Worm (Caenorhabditis elegans) whole organism, young adult: Measurements from ENCODE around the gene Y22D7AL.11.
A peak's percentile ranks its signal among the peaks of the same experiment; 100 is the strongest.

Experiments used
- B0035.1 ChIP-seq: sonication (generic microtip); optimal IDR thresholded peaks from 2 replicates; lab custom pipeline; 2016; ENCODE audit warnings: missing genetic modification characterization, mild to moderate bottlenecking, missing compliant biosample characterization, missing genotype, missing genetic modification reagents
- C06A6.2 ChIP-seq: fragments of 200-800 bp; sonication (Bioruptor generic); conservative IDR thresholded peaks from 2 replicates; pipeline ENCODE4 v1.3.6; 2022; ENCODE audit warnings: missing genetic modification characterization, missing compliant biosample characterization
- D2030.7 ChIP-seq: fragments of 200-800 bp; sonication (Bioruptor generic); IDR thresholded peaks from 2 replicates; pipeline ENCODE4 v1.3.6; 2022; ENCODE audit warnings: missing genetic modification reagents, missing genetic modification characterization, missing compliant biosample characterization
- F10E7.11 ChIP-seq: sonication (generic microtip); optimal IDR thresholded peaks from 2 replicates; lab custom pipeline; 2017; ENCODE audit warnings: mild to moderate bottlenecking, missing genetic modification characterization, moderate library complexity, missing compliant biosample characterization
- F22D6.2 ChIP-seq: sonication (generic microtip); optimal IDR thresholded peaks from 2 replicates; lab custom pipeline; 2016; ENCODE audit warnings: mild to moderate bottlenecking, missing genetic modification characterization, missing compliant biosample characterization
- F55B11.4 ChIP-seq: sonication (generic microtip); optimal IDR thresholded peaks from 2 replicates; lab custom pipeline; 2016; ENCODE audit warnings: missing compliant biosample characterization, missing genetic modification characterization, borderline replicate concordance; ENCODE audit not compliant: insufficient read depth
- F57A8.1 ChIP-seq: fragments of 200-800 bp; sonication (Bioruptor generic); optimal IDR thresholded peaks from 2 replicates; lab custom pipeline; 2018; ENCODE audit warnings: mild to moderate bottlenecking, missing genetic modification characterization, moderate library complexity, missing compliant biosample characterization
- Y53F4B.3 ChIP-seq: fragments of 200-800 bp; sonication (Bioruptor generic); IDR thresholded peaks from 2 replicates; pipeline ENCODE4 v1.3.6; 2022; ENCODE audit warnings: missing genetic modification reagents, missing genetic modification characterization, missing compliant biosample characterization
- Y67H2A.10 ChIP-seq: fragments of 200-800 bp; sonication (Bioruptor generic); conservative IDR thresholded peaks from 2 replicates; pipeline ENCODE4 v1.3.6; 2022; ENCODE audit warnings: missing genetic modification reagents, missing genetic modification characterization, missing compliant biosample characterization
- Y95B8A.8 ChIP-seq: fragments of 200-800 bp; sonication (Bioruptor generic); IDR thresholded peaks from 2 replicates; pipeline ENCODE4 v1.3.6; 2022; ENCODE audit warnings: missing genetic modification reagents, missing genetic modification characterization, missing compliant biosample characterization
- ZK185.1 ChIP-seq: sonication (generic microtip); optimal IDR thresholded peaks from 2 replicates; lab custom pipeline; 2016; ENCODE audit warnings: mild to moderate bottlenecking, missing genetic modification characterization, missing compliant biosample characterization; ENCODE audit not compliant: poor library complexity, severe bottlenecking
- aptf-2 ChIP-seq: fragments of 200-800 bp; sonication (Bioruptor generic); conservative IDR thresholded peaks from 2 replicates; pipeline ENCODE4 v1.3.6; 2022; ENCODE audit warnings: missing genetic modification reagents, missing genetic modification characterization, missing compliant biosample characterization
- attf-3 ChIP-seq: fragments of 200-800 bp; sonication (Bioruptor generic); conservative IDR thresholded peaks from 2 replicates; pipeline ENCODE4 v1.3.6; 2022; ENCODE audit warnings: missing genetic modification reagents, missing genetic modification characterization, missing compliant biosample characterization
- attf-5 ChIP-seq: fragments of 200-800 bp; sonication (Bioruptor generic); optimal IDR thresholded peaks from 2 replicates; lab custom pipeline; 2018; ENCODE audit warnings: mild to moderate bottlenecking, missing genetic modification characterization, missing compliant biosample characterization
- attf-6 ChIP-seq: fragments of 200-800 bp; sonication (Bioruptor generic); IDR thresholded peaks from 2 replicates; pipeline ENCODE4 v1.3.6; 2022; ENCODE audit warnings: missing genetic modification reagents, missing genetic modification characterization, missing compliant biosample characterization
- bed-2 ChIP-seq: fragments of 200-800 bp; sonication (Bioruptor generic); IDR thresholded peaks from 2 replicates; pipeline ENCODE4 v1.3.6; 2022; ENCODE audit warnings: missing genetic modification reagents, missing genetic modification characterization, missing compliant biosample characterization
- cebp-1 ChIP-seq, 2 experiments: fragments of 200-800 bp in 1 of 2; sonication (Bioruptor generic) in 1 of 2; sonication (generic microtip) in 1 of 2; IDR thresholded peaks in 1 of 2; optimal IDR thresholded peaks in 1 of 2; 2 replicates each; pipeline versions ENCODE4 v1.3.6 to Lab custom; 2017 to 2022; ENCODE audit warnings: missing compliant biosample characterization in 2 of 2, missing genetic modification characterization in 2 of 2, mild to moderate bottlenecking in 1 of 2, missing genetic modification reagents in 1 of 2, moderate library complexity in 1 of 2
- cebp-2 ChIP-seq: fragments of 200-800 bp; sonication (Bioruptor generic); IDR thresholded peaks from 2 replicates; pipeline ENCODE4 v1.3.6; 2022; ENCODE audit warnings: missing genetic modification characterization, missing compliant biosample characterization
- ceh-58 ChIP-seq: fragments of 200-800 bp; sonication (Bioruptor generic); IDR thresholded peaks from 2 replicates; pipeline ENCODE4 v1.3.6; 2022; ENCODE audit warnings: missing genetic modification characterization, missing compliant biosample characterization
- dpff-1 ChIP-seq: sonication (generic microtip); optimal IDR thresholded peaks from 2 replicates; lab custom pipeline; 2017; ENCODE audit warnings: mild to moderate bottlenecking, missing genetic modification characterization, missing compliant biosample characterization
- dpl-1 ChIP-seq: fragments of 150-350 bp; optimal IDR thresholded peaks from 2 replicates; lab custom pipeline; 2014; ENCODE audit warnings: missing biosample characterization, missing genetic modification reagents, missing genetic modification characterization
- egl-44 ChIP-seq: fragments of 200-800 bp; sonication (Bioruptor generic); IDR thresholded peaks from 2 replicates; pipeline ENCODE4 v1.3.6; 2022; ENCODE audit warnings: missing genetic modification reagents, missing genetic modification characterization, missing compliant biosample characterization
- ets-4 ChIP-seq: fragments of 200-800 bp; sonication (Bioruptor generic); optimal IDR thresholded peaks from 2 replicates; lab custom pipeline; 2018; ENCODE audit warnings: mild to moderate bottlenecking, missing genetic modification characterization, missing compliant biosample characterization
- gei-17 ChIP-seq: fragments of 200-800 bp; sonication (Bioruptor generic); optimal IDR thresholded peaks from 2 replicates; lab custom pipeline; 2018; ENCODE audit warnings: mild to moderate bottlenecking, missing genetic modification characterization, missing compliant biosample characterization
- hmg-1.2 ChIP-seq: fragments of 200-800 bp; sonication (Bioruptor generic); IDR thresholded peaks from 2 replicates; pipeline ENCODE4 v1.3.6; 2022; ENCODE audit warnings: missing genetic modification reagents, missing genetic modification characterization, missing compliant biosample characterization
- hrde-1 ChIP-seq: sonication (generic microtip); optimal IDR thresholded peaks from 2 replicates; lab custom pipeline; 2016; ENCODE audit warnings: missing genetic modification characterization, mild to moderate bottlenecking, missing compliant biosample characterization, moderate library complexity, missing genotype, missing genetic modification reagents, borderline replicate concordance
- hsf-1 ChIP-seq: fragments of 200-800 bp; sonication (Bioruptor generic); IDR thresholded peaks from 2 replicates; pipeline ENCODE4 v1.3.6; 2022; ENCODE audit warnings: missing genetic modification reagents, missing genetic modification characterization, missing compliant biosample characterization
- lag-1 ChIP-seq: fragments of 200-800 bp; sonication (Bioruptor generic); IDR thresholded peaks from 2 replicates; pipeline ENCODE4 v1.3.6; 2022; ENCODE audit warnings: missing genetic modification reagents, missing genetic modification characterization, missing compliant biosample characterization
- let-526 ChIP-seq: fragments of 200-800 bp; sonication (Bioruptor generic); IDR thresholded peaks from 2 replicates; pipeline ENCODE4 v1.3.6; 2022; ENCODE audit warnings: missing genetic modification reagents, missing genetic modification characterization, missing compliant biosample characterization
- let-607 ChIP-seq, 2 experiments: fragments of 200-800 bp in 1 of 2; sonication (Bioruptor generic) in 1 of 2; sonication (generic microtip) in 1 of 2; optimal IDR thresholded peaks; 2 replicates each; lab custom pipeline; 2016 to 2018; ENCODE audit warnings: mild to moderate bottlenecking in 2 of 2, missing compliant biosample characterization in 2 of 2, missing genetic modification characterization in 2 of 2, moderate library complexity in 2 of 2, missing genotype in 1 of 2
- lin-35 ChIP-seq, 3 experiments: fragments of 150-350 bp in 2 of 3; sonication (generic microtip) in 1 of 3; optimal IDR thresholded peaks; 2 replicates each; lab custom pipeline; 2014 to 2018; ENCODE audit warnings: missing biosample characterization in 3 of 3, missing genetic modification characterization in 3 of 3, missing genetic modification reagents in 3 of 3
- lin-40 ChIP-seq: sonication (generic microtip); optimal IDR thresholded peaks from 2 replicates; lab custom pipeline; 2016; ENCODE audit warnings: missing genetic modification characterization, mild to moderate bottlenecking, missing compliant biosample characterization, missing genotype, missing genetic modification reagents
- lin-54 ChIP-seq: fragments of 200-800 bp; sonication (Bioruptor generic); optimal IDR thresholded peaks from 2 replicates; lab custom pipeline; 2018; ENCODE audit warnings: mild to moderate bottlenecking, missing genetic modification characterization, missing compliant biosample characterization
- lsy-27 ChIP-seq: sonication (generic microtip); optimal IDR thresholded peaks from 2 replicates; lab custom pipeline; 2017; ENCODE audit warnings: missing genetic modification characterization, mild to moderate bottlenecking, missing compliant biosample characterization, antibody characterized with exemption, missing genotype, borderline replicate concordance; ENCODE audit not compliant: insufficient read depth
- madf-10 ChIP-seq: sonication (generic microtip); optimal IDR thresholded peaks from 2 replicates; lab custom pipeline; 2016; ENCODE audit warnings: mild to moderate bottlenecking, missing genetic modification characterization, missing compliant biosample characterization
- mxl-1 ChIP-seq: sonication (generic microtip); optimal IDR thresholded peaks from 2 replicates; lab custom pipeline; 2016; ENCODE audit warnings: missing genetic modification characterization, missing compliant biosample characterization
- nfyb-1 ChIP-seq: fragments of 200-800 bp; sonication (Bioruptor generic); IDR thresholded peaks from 2 replicates; pipeline ENCODE4 v1.3.6; 2022; ENCODE audit warnings: missing genetic modification reagents, missing genetic modification characterization, missing compliant biosample characterization
- nhr-80 ChIP-seq: sonication (generic microtip); optimal IDR thresholded peaks from 2 replicates; lab custom pipeline; 2016; ENCODE audit warnings: missing genetic modification characterization, missing compliant biosample characterization
- pbrm-1 ChIP-seq: fragments of 200-800 bp; sonication (Bioruptor generic); IDR thresholded peaks from 2 replicates; pipeline ENCODE4 v1.3.6; 2022; ENCODE audit warnings: missing genetic modification reagents, missing genetic modification characterization, missing compliant biosample characterization
- rpc-1 ChIP-seq, 2 experiments: fragments of 150-350 bp in 1 of 2; sonication (generic microtip) in 1 of 2; optimal IDR thresholded peaks; 2 replicates each; lab custom pipeline; 2014 to 2018; ENCODE audit warnings: missing biosample characterization in 1 of 2, missing genetic modification characterization in 1 of 2, missing genetic modification reagents in 1 of 2, missing genotype in 1 of 2
- sdz-38 ChIP-seq: sonication (generic microtip); optimal IDR thresholded peaks from 2 replicates; lab custom pipeline; 2016; ENCODE audit warnings: missing genotype, missing genetic modification characterization, missing compliant biosample characterization
- sea-2 ChIP-seq: fragments of 200-800 bp; sonication (Bioruptor generic); IDR thresholded peaks from 2 replicates; pipeline ENCODE4 v1.3.6; 2022; ENCODE audit warnings: missing genetic modification characterization, missing compliant biosample characterization
- snpc-1.1 ChIP-seq: sonication (generic microtip); optimal IDR thresholded peaks from 2 replicates; lab custom pipeline; 2017; ENCODE audit warnings: missing genetic modification characterization, mild to moderate bottlenecking, missing compliant biosample characterization, antibody characterized with exemption, moderate library complexity, missing genotype, missing genetic modification reagents; ENCODE audit not compliant: insufficient read depth
- somi-1 ChIP-seq: fragments of 200-800 bp; sonication (Bioruptor generic); optimal IDR thresholded peaks from 2 replicates; lab custom pipeline; 2018; ENCODE audit warnings: mild to moderate bottlenecking, missing genetic modification characterization, missing compliant biosample characterization
- zim-3 ChIP-seq: sonication (generic microtip); optimal IDR thresholded peaks from 2 replicates; lab custom pipeline; 2017; ENCODE audit warnings: mild to moderate bottlenecking, missing genetic modification characterization, moderate library complexity, missing compliant biosample characterization
- ztf-25 ChIP-seq: fragments of 200-800 bp; sonication (Bioruptor generic); IDR thresholded peaks from 2 replicates; pipeline ENCODE4 v1.3.6; 2022; ENCODE audit warnings: missing genetic modification reagents, missing genetic modification characterization, missing compliant biosample characterization

The Y22D7AL.11 gene

DNA sequence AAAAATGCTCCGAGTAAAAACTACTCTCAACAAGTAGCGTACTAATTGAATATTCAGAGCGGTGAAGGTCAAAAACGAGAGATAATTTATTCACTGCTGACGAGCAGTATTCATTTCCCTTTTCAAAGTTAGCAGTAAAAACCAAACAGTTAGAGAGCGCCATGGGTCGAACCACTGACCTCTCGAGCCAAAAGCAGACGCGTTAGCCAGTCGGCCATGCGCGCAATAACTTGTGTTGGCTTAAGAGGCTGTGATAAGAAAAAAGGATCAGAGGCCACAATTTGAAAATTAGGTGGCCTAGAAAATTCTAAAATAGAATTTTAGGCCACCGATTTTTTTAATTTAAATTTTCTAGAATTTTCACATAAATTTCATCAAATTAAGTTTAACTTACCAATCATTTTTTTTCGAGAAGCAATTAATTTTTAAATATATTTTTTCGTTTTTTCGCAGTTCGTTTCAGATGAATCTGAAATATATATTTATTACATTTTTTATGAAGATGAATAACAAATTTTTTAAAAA is 33.4 kb downstream of the Y22D7AL.11 start, which contains the start of gene sms-3 (continued):
- TF ChIP-seq attf-5 (GFP tag; lab: Kevin White, UChicago) = peak; percentile 24
- peak; percentile 76 for TF ChIP-seq D2030.7 (GFP tag; lab: Robert Waterston, UW)
- TF ChIP-seq attf-6 (GFP tag; lab: Robert Waterston, UW) = no peak
- no peak for TF ChIP-seq C06A6.2
- TF ChIP-seq dpff-1 = no peak
- peak; percentile 59 for TF ChIP-seq mxl-1 (tag; lab: Kevin White, UChicago)
- TF ChIP-seq ceh-58 (GFP tag; lab: Robert Waterston, UW) = 0 out of 2 replicates have a peak, but pooled peaks have one; percentile 64
- TF ChIP-seq lin-40 (tag; lab: Kevin White, UChicago) = no peak
- no peak for TF ChIP-seq F55B11.4
- peak in 1 of 3 experiments; percentile 29 for TF ChIP-seq lin-35 (GFP tag; optimal IDR thresholded peaks at IDR 0.05; lab: Kevin White, UChicago)
- no peak for TF ChIP-seq F57A8.1
- no peak for TF ChIP-seq snpc-1.1 (tag; lab: Kevin White, UChicago)
- no peak for TF ChIP-seq Y53F4B.3 (GFP tag; lab: Robert Waterston, UW)
- no peak for TF ChIP-seq Y95B8A.8 (GFP tag; lab: Robert Waterston, UW)
- TF ChIP-seq gei-17 = no peak
- TF ChIP-seq hsf-1 (GFP tag; lab: Robert Waterston, UW) = peak; percentile 30; the same call in 1 of the 2 replicates
- no peak for TF ChIP-seq dpl-1 (GFP tag; lab: Kevin White, UChicago)
- no peak for TF ChIP-seq Y67H2A.10 (GFP tag; lab: Robert Waterston, UW)
- TF ChIP-seq pbrm-1 (GFP tag; lab: Robert Waterston, UW) = peak; percentile 54; the same call in 1 of the 2 replicates
- peak; percentile 55 for TF ChIP-seq hmg-1.2
- TF ChIP-seq nfyb-1 (GFP tag; lab: Robert Waterston, UW) = peak; percentile 19; the same call in 1 of the 2 replicates
- TF ChIP-seq ztf-25 (GFP tag; lab: Robert Waterston, UW) = peak; percentile 77; the same call in 1 of the 2 replicates
- TF ChIP-seq F22D6.2 (tag; lab: Kevin White, UChicago) = no peak
- no peak for TF ChIP-seq lag-1
- peak in 1 of 2 experiments; percentile 1 for TF ChIP-seq let-607 (tag; optimal IDR thresholded peaks at IDR 0.05; lab: Kevin White, UChicago)
- TF ChIP-seq ets-4 (GFP tag; lab: Kevin White, UChicago) = no peak
- peak; percentile 44 for TF ChIP-seq madf-10 (tag; lab: Kevin White, UChicago)
- TF ChIP-seq rpc-1 (optimal IDR thresholded peaks at IDR 0.05; lab: Kevin White, UChicago) = peak; percentile 77
- peak; percentile 91 for TF ChIP-seq rpc-1 (tag; optimal IDR thresholded peaks at IDR 0.05; lab: Kevin White, UChicago)
- no peak for TF ChIP-seq aptf-2 (GFP tag; lab: Robert Waterston, UW)
- no peak for TF ChIP-seq bed-2 (GFP tag; lab: Robert Waterston, UW)
- no peak for TF ChIP-seq sea-2 (GFP tag; lab: Robert Waterston, UW)
- TF ChIP-seq cebp-2 (GFP tag; lab: Robert Waterston, UW) = no peak
- TF ChIP-seq let-526 (GFP tag; lab: Robert Waterston, UW) = no peak
- no peak for TF ChIP-seq F10E7.11 (tag; lab: Kevin White, UChicago)
- no peak for TF ChIP-seq lsy-27
- peak; percentile 24 for TF ChIP-seq B0035.1 (tag; lab: Kevin White, UChicago)
- no peak for TF ChIP-seq nhr-80 (tag; lab: Kevin White, UChicago)
- TF ChIP-seq ZK185.1 = peak; percentile 74
- TF ChIP-seq hrde-1 (tag; lab: Kevin White, UChicago) = peak; percentile 59
- TF ChIP-seq somi-1 (GFP tag; lab: Kevin White, UChicago) = peak; percentile 3
- TF ChIP-seq attf-3 = 0 out of 2 replicates have a peak, but pooled peaks have one; percentile 27
- TF ChIP-seq zim-3 (tag; lab: Kevin White, UChicago) = peak; percentile 13
- peak; percentile 51 for TF ChIP-seq lin-54 (GFP tag; lab: Kevin White, UChicago)
- TF ChIP-seq egl-44 (GFP tag; lab: Robert Waterston, UW) = peak; percentile 67; the same call in 1 of the 2 replicates
- no peak for TF ChIP-seq sdz-38
- 0 out of 2 replicates have a peak, but pooled peaks have one; percentile 32 for TF ChIP-seq cebp-1 (GFP tag; IDR thresholded peaks at IDR 0.05; lab: Robert Waterston, UW)
- TF ChIP-seq cebp-1 (tag; optimal IDR thresholded peaks at IDR 0.05; lab: Kevin White, UChicago) = peak; percentile 52
